Fruit fly (Drosophila melanogaster): Measurements from ENCODE around the gene CG8958.
A peak's percentile ranks its signal among the peaks of the same experiment; 100 is the strongest.

CG8958 gene

dm6 chrX:16073375-16073982 lies 9.6 kb upstream of the CG8958 start, which contains the start of gene Nipsnap:
Nipsnap (minus strand) TSS chrX:16073568.
- TF ChIP-seq CG6163 (GFP tag; IDR thresholded peaks at IDR 0.05) = no peak
- peak; percentile 8 for TF ChIP-seq esn (GFP tag; optimal IDR thresholded peaks at IDR 0.05)
- TF ChIP-seq dsx (GFP tag; optimal IDR thresholded peaks at IDR 0.05; ENCODE audit: poor library complexity, severe bottlenecking) = peak; percentile 94
- no peak for TF ChIP-seq CG10669 (GFP tag; optimal IDR thresholded peaks at IDR 0.05)

DNA sequence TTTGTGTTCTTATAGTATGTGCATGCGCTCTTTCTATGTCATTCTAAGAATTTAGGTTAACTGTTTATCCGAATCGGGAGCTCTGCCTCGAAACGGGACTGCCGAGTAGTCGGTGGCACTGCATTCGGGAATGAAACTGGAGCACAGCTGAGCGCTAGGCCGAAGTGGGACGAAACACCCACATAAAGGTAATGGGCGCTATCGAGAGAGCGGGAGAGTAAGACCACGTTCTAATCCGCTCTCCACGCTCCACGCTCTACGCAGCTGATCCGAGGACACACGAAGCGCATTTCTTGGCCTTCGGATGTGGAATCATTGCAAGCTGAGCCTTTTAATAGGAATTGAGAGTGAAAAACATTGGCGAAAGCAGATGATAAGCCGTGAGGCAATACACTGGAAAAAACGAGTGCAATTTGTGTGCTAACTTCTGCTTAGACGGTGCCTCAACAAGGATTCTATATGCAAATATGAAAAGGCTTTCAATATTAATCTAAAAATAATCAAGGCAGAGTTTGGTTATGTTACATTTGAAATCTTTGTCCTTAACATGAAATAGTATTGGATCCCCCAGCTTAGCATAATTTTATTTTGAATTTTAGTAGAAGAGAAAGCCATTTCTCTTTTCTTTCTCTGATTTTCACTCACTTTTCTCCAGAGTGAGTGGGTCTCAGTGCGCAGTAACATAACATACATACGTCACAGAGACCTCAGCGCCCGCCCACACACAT lies 3.0 kb downstream of the CG8958 start:
- TF ChIP-seq Eip93F (GFP tag; optimal IDR thresholded peaks at IDR 0.05) (no peak), CG11762 (GFP tag; optimal IDR thresholded peaks at IDR 0.05; ENCODE audit: insufficient read depth) (no peak), lz (GFP tag; optimal IDR thresholded peaks at IDR 0.05) (peak; percentile 32), CG8632 (GFP tag; optimal IDR thresholded peaks at IDR 0.05) (peak; percentile 10), CG15336 (GFP tag; IDR thresholded peaks at IDR 0.05) (peak; percentile 50; the same call in 1 of the 2 replicates), Ets21C (GFP tag; optimal IDR thresholded peaks at IDR 0.05) (no peak), Sox15 (GFP tag; optimal IDR thresholded peaks at IDR 0.05) (no peak), CG4318 (GFP tag; optimal IDR thresholded peaks at IDR 0.05) (peak; percentile 32), Met (GFP tag; optimal IDR thresholded peaks at IDR 0.05) (no peak), CG34406 (GFP tag; optimal IDR thresholded peaks at IDR 0.05) (no peak), CG7368 (GFP tag; optimal IDR thresholded peaks at IDR 0.05) (no peak), CG11902 (GFP tag; optimal IDR thresholded peaks at IDR 0.05) (no peak), Hr4 (GFP tag; optimal IDR thresholded peaks at IDR 0.05) (peak; percentile 49), CG8319 (GFP tag; optimal IDR thresholded peaks at IDR 0.05) (peak; percentile 13), Eip78C (GFP tag) (peak; percentile 85), CG1621 (tag; optimal IDR thresholded peaks at IDR 0.05) (no peak), CG6276 (GFP tag; optimal IDR thresholded peaks at IDR 0.05) (no peak), achi (GFP tag; optimal IDR thresholded peaks at IDR 0.05) (no peak), Eip75B (GFP tag; optimal IDR thresholded peaks at IDR 0.05) (peak; percentile 64), fkh (GFP tag; optimal IDR thresholded peaks at IDR 0.05) (no peak), CG6163 (GFP tag; IDR thresholded peaks at IDR 0.05) (no peak), Gug (GFP tag; IDR thresholded peaks at IDR 0.05) (no peak), fd59A (GFP tag; optimal IDR thresholded peaks at IDR 0.05) (no peak), Hr38 (GFP tag; optimal IDR thresholded peaks at IDR 0.05) (no peak), CG8119 (GFP tag; IDR thresholded peaks at IDR 0.05) (no peak; the same call in 2 of the 3 replicates), CG31627 (GFP tag; optimal IDR thresholded peaks at IDR 0.05) (no peak), Ets96B (tag; optimal IDR thresholded peaks at IDR 0.05) (no peak), Blimp-1 (GFP tag; optimal IDR thresholded peaks at IDR 0.05) (no peak), CG10669 (GFP tag; optimal IDR thresholded peaks at IDR 0.05) (no peak), cyc (GFP tag; optimal IDR thresholded peaks at IDR 0.05) (peak; percentile 8), CG3919 (GFP tag; optimal IDR thresholded peaks at IDR 0.05) (no peak), OdsH (GFP tag; optimal IDR thresholded peaks at IDR 0.05) (peak; percentile 52), Hr39 (GFP tag; optimal IDR thresholded peaks at IDR 0.05) (no peak), CG32006 (GFP tag; optimal IDR thresholded peaks at IDR 0.05) (no peak), acj6 (GFP tag; optimal IDR thresholded peaks at IDR 0.05) (peak; percentile 47), svp (GFP tag) (no peak), CG6808 (GFP tag; optimal IDR thresholded peaks at IDR 0.05) (no peak), CG6854 (GFP tag; optimal IDR thresholded peaks at IDR 0.05) (no peak), fd85E (GFP tag; optimal IDR thresholded peaks at IDR 0.05) (no peak), CG11294 (GFP tag; IDR thresholded peaks at IDR 0.05) (no peak), CG10631 (GFP tag; optimal IDR thresholded peaks at IDR 0.05) (peak; percentile 34), topi (GFP tag; optimal IDR thresholded peaks at IDR 0.05) (no peak), eg (GFP tag; IDR thresholded peaks at IDR 0.05) (no peak), Sox14 (GFP tag; optimal IDR thresholded peaks at IDR 0.05) (no peak), dac (GFP tag; optimal IDR thresholded peaks at IDR 0.05) (no peak), esn (GFP tag; optimal IDR thresholded peaks at IDR 0.05) (peak; percentile 14), dsx (GFP tag; optimal IDR thresholded peaks at IDR 0.05; ENCODE audit: poor library complexity, severe bottlenecking) (no peak), salr (GFP tag; optimal IDR thresholded peaks at IDR 0.05) (no peak)
